Fruit fly (Drosophila melanogaster) whole organism, wandering third instar larva: ENCODE results near the gene Cpr78Cc.

ENCODE experiments used
- Abd-B ChIP-seq: fragments of >200 bp; optimal IDR thresholded peaks from 2 replicates; lab custom pipeline; 2017; ENCODE audit warnings: missing biosample characterization, missing genetic modification characterization
- CG32264 ChIP-seq: fragments of 200-800 bp; sonication (Bioruptor generic); optimal IDR thresholded peaks from 2 replicates; lab custom pipeline; 2016; ENCODE audit warnings: missing biosample characterization, missing genetic modification characterization
- CrebA ChIP-seq: fragments of 200-800 bp; sonication (Bioruptor generic); optimal IDR thresholded peaks from 2 replicates; lab custom pipeline; 2016; ENCODE audit warnings: missing biosample characterization, mild to moderate bottlenecking, missing genetic modification characterization, borderline replicate concordance
- Dfd ChIP-seq: fragments of >200 bp; optimal IDR thresholded peaks from 2 replicates; lab custom pipeline; 2017; ENCODE audit warnings: missing biosample characterization, missing genetic modification characterization
- GATAd ChIP-seq: sonication (Bioruptor generic); optimal IDR thresholded peaks from 2 replicates; lab custom pipeline; 2016; ENCODE audit warnings: missing biosample characterization, missing genetic modification characterization
- HLH106 ChIP-seq: fragments of 200-800 bp; optimal IDR thresholded peaks from 3 replicates; lab custom pipeline; 2019; ENCODE audit warnings: missing biosample characterization, mild to moderate bottlenecking, missing genetic modification characterization, moderate library complexity
- Hnf4 ChIP-seq: fragments of 200-800 bp; sonication (Bioruptor generic); optimal IDR thresholded peaks from 2 replicates; lab custom pipeline; 2016; ENCODE audit warnings: missing biosample characterization, mild to moderate bottlenecking, missing genetic modification characterization
- Hr83 ChIP-seq: fragments of 200-300 bp; sonication (Bioruptor generic); optimal IDR thresholded peaks from 2 replicates; lab custom pipeline; 2016; ENCODE audit warnings: missing biosample characterization, mild to moderate bottlenecking, missing genetic modification characterization, moderate library complexity; ENCODE audit not compliant: poor library complexity, severe bottlenecking
- Jra ChIP-seq: sonication (Bioruptor generic); optimal IDR thresholded peaks from 2 replicates; lab custom pipeline; 2016; ENCODE audit warnings: missing biosample characterization, missing genetic modification characterization
- Mio ChIP-seq: sonication (Bioruptor generic); optimal IDR thresholded peaks from 2 replicates; lab custom pipeline; 2016; ENCODE audit warnings: missing biosample characterization, missing genetic modification characterization
- Myc ChIP-seq: fragments of >200 bp; optimal IDR thresholded peaks from 2 replicates; lab custom pipeline; 2017
- N ChIP-seq: fragments of >200 bp; optimal IDR thresholded peaks from 2 replicates; lab custom pipeline; 2018; ENCODE audit warnings: missing biosample characterization, missing external identifiers, missing genetic modification characterization
- OdsH ChIP-seq: fragments of 200-800 bp; sonication (Bioruptor generic); optimal IDR thresholded peaks from 2 replicates; lab custom pipeline; 2016; ENCODE audit warnings: missing biosample characterization, mild to moderate bottlenecking, missing genetic modification characterization
- Rel ChIP-seq, 2 experiments: fragments of 200-800 bp; sonication (Bioruptor generic) in 1 of 2; optimal IDR thresholded peaks; 2 replicates in 1 of 2; 3 replicates in 1 of 2; lab custom pipeline; 2016 to 2019; ENCODE audit warnings: mild to moderate bottlenecking in 2 of 2, missing biosample characterization in 2 of 2, missing genetic modification characterization in 2 of 2, moderate library complexity in 1 of 2
- Sp1 ChIP-seq: fragments of 200-800 bp; sonication (Bioruptor generic); optimal IDR thresholded peaks from 3 replicates; lab custom pipeline; 2019; ENCODE audit warnings: missing biosample characterization, mild to moderate bottlenecking, missing genetic modification characterization, moderate library complexity
- Vsx2 ChIP-seq: fragments of 200-300, 225-300 bp; sonication (Bioruptor generic); optimal IDR thresholded peaks from 2 replicates; lab custom pipeline; 2018; ENCODE audit warnings: missing biosample characterization, missing genetic modification characterization; ENCODE audit not compliant: partially characterized antibody
- br ChIP-seq: fragments of 200-800 bp; sonication (Bioruptor generic); optimal IDR thresholded peaks from 2 replicates; lab custom pipeline; 2016; ENCODE audit warnings: missing biosample characterization, missing genetic modification characterization
- brk ChIP-seq: fragments of 200-800 bp; sonication (Bioruptor generic); optimal IDR thresholded peaks from 2 replicates; lab custom pipeline; 2016; ENCODE audit warnings: missing biosample characterization, mild to moderate bottlenecking, missing genetic modification characterization
- dl ChIP-seq, 2 experiments: fragments of 175-275, 200-275 bp in 1 of 2; fragments of 200-275 bp in 1 of 2; sonication (Bioruptor generic); optimal IDR thresholded peaks; lab custom pipeline; 2018; ENCODE audit warnings: mild to moderate bottlenecking in 2 of 2, missing biosample characterization in 2 of 2, missing genetic modification characterization in 2 of 2, moderate library complexity in 2 of 2; ENCODE audit not compliant: partially characterized antibody in 2 of 2, insufficient read depth in 1 of 2
- dsf ChIP-seq: sonication (Bioruptor generic); optimal IDR thresholded peaks from 2 replicates; lab custom pipeline; 2016; ENCODE audit warnings: missing biosample characterization, missing genetic modification characterization, borderline replicate concordance
- ey ChIP-seq: fragments of 200-800 bp; sonication (Bioruptor generic); optimal IDR thresholded peaks from 2 replicates; lab custom pipeline; 2016; ENCODE audit warnings: missing biosample characterization, missing genetic modification characterization
- foxo ChIP-seq, 2 experiments: fragments of 200-800 bp; sonication (Bioruptor generic); optimal IDR thresholded peaks; 2 replicates in 1 of 2; 3 replicates in 1 of 2; lab custom pipeline; 2016 to 2017; ENCODE audit warnings: missing biosample characterization in 2 of 2, missing genetic modification characterization in 2 of 2
- fru ChIP-seq: fragments of 200-800 bp; sonication (Bioruptor generic); optimal IDR thresholded peaks from 3 replicates; lab custom pipeline; 2016; ENCODE audit warnings: missing biosample characterization, mild to moderate bottlenecking, missing genetic modification characterization
- h ChIP-seq: fragments of 200-800 bp; sonication (Bioruptor generic); optimal IDR thresholded peaks from 3 replicates; lab custom pipeline; 2016; ENCODE audit warnings: missing biosample characterization, mild to moderate bottlenecking, missing genetic modification characterization
- jim ChIP-seq: fragments of 175-275, 200-325 bp; sonication (Bioruptor generic); optimal IDR thresholded peaks from 2 replicates; lab custom pipeline; 2016; ENCODE audit warnings: missing biosample characterization, mild to moderate bottlenecking, missing genetic modification characterization
- lola ChIP-seq: fragments of >200 bp; optimal IDR thresholded peaks from 2 replicates; lab custom pipeline; 2017; ENCODE audit warnings: missing biosample characterization, missing genetic modification characterization
- pan ChIP-seq: fragments of >200 bp; optimal IDR thresholded peaks from 2 replicates; lab custom pipeline; 2017
- rgr ChIP-seq: fragments of 200-800 bp; sonication (Bioruptor generic); optimal IDR thresholded peaks from 3 replicates; lab custom pipeline; 2016; ENCODE audit warnings: missing biosample characterization, mild to moderate bottlenecking, missing genetic modification characterization
- sage ChIP-seq: fragments of 200-800 bp; sonication (Bioruptor generic); optimal IDR thresholded peaks from 2 replicates; lab custom pipeline; 2016; ENCODE audit warnings: missing biosample characterization, mild to moderate bottlenecking, missing genetic modification characterization
- sv ChIP-seq: fragments of 200-800 bp; sonication (Bioruptor generic); optimal IDR thresholded peaks from 3 replicates; lab custom pipeline; 2016; ENCODE audit warnings: missing biosample characterization, missing genetic modification characterization
- tai ChIP-seq: sonication (Bioruptor generic); optimal IDR thresholded peaks from 2 replicates; lab custom pipeline; 2016; ENCODE audit warnings: missing biosample characterization, missing genetic modification characterization
- usp ChIP-seq: fragments of >200 bp; optimal IDR thresholded peaks from 2 replicates; lab custom pipeline; 2017; ENCODE audit warnings: missing biosample characterization, missing genetic modification characterization

Gene Cpr78Cc

DNA sequence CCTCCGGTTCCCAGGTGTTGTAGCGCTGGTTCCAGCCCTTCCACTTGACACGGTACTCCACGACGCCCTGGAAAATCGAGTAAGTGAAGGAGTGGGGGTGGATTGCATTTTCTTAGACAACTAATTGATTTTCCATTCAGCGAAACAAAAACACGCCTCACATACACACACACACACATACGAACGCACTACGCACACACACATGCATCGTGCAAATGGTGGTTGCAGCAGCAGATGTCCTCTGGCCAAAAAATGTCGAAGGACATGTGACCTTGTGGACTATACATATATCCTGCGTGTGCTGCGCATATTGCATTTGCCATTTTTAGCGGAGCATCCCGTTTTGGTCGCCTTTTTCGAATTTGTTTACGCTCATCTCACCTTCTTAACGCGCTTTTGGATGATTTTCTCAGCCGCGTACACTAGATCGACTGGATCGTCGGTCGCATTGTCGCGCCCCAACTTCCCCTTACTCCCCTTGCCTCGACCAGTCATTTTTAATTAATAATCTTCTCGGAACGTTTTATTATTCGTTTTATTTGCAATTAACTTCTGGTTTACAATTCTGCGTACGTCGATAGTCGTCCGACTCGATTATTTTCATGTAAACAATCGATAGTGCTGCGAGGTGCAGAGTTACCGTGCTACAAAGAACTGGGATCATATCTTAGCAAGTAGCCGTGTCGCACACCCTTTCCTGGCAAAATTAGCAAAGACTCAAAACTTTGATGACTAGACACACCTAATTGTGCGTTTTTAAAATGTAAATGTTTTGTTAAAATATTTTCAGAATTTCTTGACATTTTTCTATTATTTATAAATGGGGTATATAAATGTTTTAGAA lies 17.3 kb downstream of the Cpr78Cc start, which contains the start of gene Pc:
Pc (minus strand) TSS at position 605 of the 844 bp plus-strand sequence.
- TF ChIP-seq Hr83 (GFP tag; lab: Kevin White, UChicago) (peak; percentile 38), Vsx2 (peak; percentile 44), HLH106 (tag; lab: Kevin White, UChicago) (peak; percentile 22), h (peak; percentile 20), N (GFP tag; lab: Kevin White, UChicago) (peak; percentile 37), dsf (no peak), Myc (lab: Kevin White, UChicago) (peak; percentile 6), CG32264 (no peak), OdsH (GFP tag; lab: Kevin White, UChicago) (no peak), dl (GFP tag; optimal IDR thresholded peaks at IDR 0.05; lab: Kevin White, UChicago; ENCODE audit: insufficient read depth in 1 of 2, partially characterized antibody in 2 of 2) (no peak)
- TF ChIP-seq, all 38 proteins: peak for 6

DNA sequence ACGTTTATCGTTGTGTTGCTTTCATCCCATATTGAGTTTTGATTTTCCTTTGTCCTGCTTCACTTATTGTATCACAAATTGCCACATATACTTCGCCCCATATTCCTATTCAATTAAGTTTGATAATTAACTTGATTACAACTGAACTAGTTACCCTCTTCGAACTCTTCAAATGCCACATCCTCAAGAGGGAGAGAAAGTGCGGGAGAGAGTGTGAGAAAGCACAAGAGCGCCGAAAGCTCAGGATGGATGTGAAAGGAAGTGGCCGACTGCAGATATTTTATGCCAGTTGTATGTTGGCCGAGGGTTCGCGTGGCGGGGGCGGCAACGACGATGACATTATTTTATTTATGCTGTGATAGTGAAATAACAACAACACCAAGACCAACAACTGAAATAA lies 18.1 kb downstream of the Cpr78Cc start, which contains the start of gene Rab26:
Rab26 (plus strand) TSS at position 301 of the 400 bp plus-strand sequence.
- no peak for TF ChIP-seq foxo (GFP tag; optimal IDR thresholded peaks at IDR 0.05; lab: Kevin White, UChicago)
- no peak for TF ChIP-seq N (GFP tag; lab: Kevin White, UChicago)
- no peak for TF ChIP-seq Rel (GFP tag; optimal IDR thresholded peaks at IDR 0.05; lab: Kevin White, UChicago)
- TF ChIP-seq Rel (tag; optimal IDR thresholded peaks at IDR 0.05; lab: Kevin White, UChicago): no peak
- no peak for TF ChIP-seq h
- TF ChIP-seq Hnf4: no peak
- no peak for TF ChIP-seq Vsx2
- TF ChIP-seq GATAd: no peak
- TF ChIP-seq Dfd (GFP tag; lab: Kevin White, UChicago): no peak
- TF ChIP-seq Sp1: no peak
- TF ChIP-seq CrebA: no peak
- TF ChIP-seq OdsH (GFP tag; lab: Kevin White, UChicago): no peak
- no peak for TF ChIP-seq dsf
- no peak for TF ChIP-seq pan (lab: Kevin White, UChicago)
- TF ChIP-seq sv (GFP tag; lab: Kevin White, UChicago): no peak
- no peak for TF ChIP-seq jim
- no peak for TF ChIP-seq Abd-B (GFP tag; lab: Kevin White, UChicago)

DNA sequence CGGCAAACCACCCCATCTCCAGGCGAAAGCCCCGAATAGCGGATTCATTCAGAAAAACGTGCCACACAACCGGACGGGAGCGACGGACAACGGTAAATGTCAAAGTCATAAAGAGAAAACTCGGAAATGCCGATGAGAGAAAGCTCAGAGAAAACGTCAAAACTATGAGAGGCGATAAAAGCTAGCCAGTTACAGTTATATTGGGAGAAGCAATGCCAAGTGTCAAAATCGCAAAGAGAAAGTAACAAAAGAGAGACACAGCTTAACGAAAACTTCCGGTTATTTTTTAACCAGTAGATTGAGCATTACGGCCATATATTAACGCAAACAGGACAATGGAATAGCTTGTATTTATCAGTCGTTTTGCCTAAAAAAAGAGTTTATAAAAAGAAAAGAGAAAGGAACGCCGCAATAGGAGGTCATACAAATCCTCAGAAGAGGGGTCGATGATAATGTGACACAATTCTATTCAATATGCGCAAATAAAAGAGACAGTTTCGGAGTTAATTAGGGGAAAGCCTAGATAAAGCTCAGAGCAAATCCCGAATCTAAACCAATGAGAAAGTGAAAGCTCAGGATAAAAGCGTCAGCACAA lies 19.0 kb downstream of the Cpr78Cc start:
- TF ChIP-seq Sp1 (no peak), GATAd (no peak), h (no peak), dsf (no peak), ey (GFP tag; lab: Kevin White, UChicago) (no peak), rgr (GFP tag; lab: Kevin White, UChicago) (no peak), tai (no peak), Abd-B (GFP tag; lab: Kevin White, UChicago) (no peak), usp (GFP tag; lab: Kevin White, UChicago) (no peak), CrebA (no peak), HLH106 (tag; lab: Kevin White, UChicago) (no peak), Dfd (GFP tag; lab: Kevin White, UChicago) (no peak), sv (GFP tag; lab: Kevin White, UChicago) (no peak)
- TF ChIP-seq, all 38 proteins: peak for 0

- no peak for TF ChIP-seq lola (GFP tag; lab: Kevin White, UChicago)
- no peak for TF ChIP-seq Mio (GFP tag; lab: Kevin White, UChicago)
- TF ChIP-seq h: no peak
- peak; percentile 98 for TF ChIP-seq Dfd (GFP tag; lab: Kevin White, UChicago)
These were observed 19.6 kb downstream of the Cpr78Cc start for dm6 chr3L:21319957-21320356.

dm6 chr3L:21321807-21322503 lies 21.6 kb downstream of the Cpr78Cc start:
- TF ChIP-seq Hr83 (GFP tag; lab: Kevin White, UChicago) (no peak), usp (GFP tag; lab: Kevin White, UChicago) (no peak), br (GFP tag; lab: Kevin White, UChicago) (peak; percentile 5), brk (GFP tag; lab: Kevin White, UChicago) (no peak), HLH106 (tag; lab: Kevin White, UChicago) (peak; percentile 28), CrebA (no peak), fru (GFP tag; lab: Kevin White, UChicago) (peak; percentile 28), Jra (GFP tag; lab: Kevin White, UChicago) (no peak), CG32264 (no peak), tai (no peak), Mio (GFP tag; lab: Kevin White, UChicago) (no peak), GATAd (no peak), sage (GFP tag; lab: Kevin White, UChicago) (no peak), ey (GFP tag; lab: Kevin White, UChicago) (peak; percentile 38), foxo (GFP tag; optimal IDR thresholded peaks at IDR 0.05; lab: Kevin White, UChicago) (peak in 1 of 2 experiments; percentile 25), dsf (no peak), Abd-B (GFP tag; lab: Kevin White, UChicago) (no peak), OdsH (GFP tag; lab: Kevin White, UChicago) (peak; percentile 6), Dfd (GFP tag; lab: Kevin White, UChicago) (no peak), N (GFP tag; lab: Kevin White, UChicago) (no peak)
